Worm (Caenorhabditis elegans): Measurements from ENCODE around the gene math-18.

DNA sequence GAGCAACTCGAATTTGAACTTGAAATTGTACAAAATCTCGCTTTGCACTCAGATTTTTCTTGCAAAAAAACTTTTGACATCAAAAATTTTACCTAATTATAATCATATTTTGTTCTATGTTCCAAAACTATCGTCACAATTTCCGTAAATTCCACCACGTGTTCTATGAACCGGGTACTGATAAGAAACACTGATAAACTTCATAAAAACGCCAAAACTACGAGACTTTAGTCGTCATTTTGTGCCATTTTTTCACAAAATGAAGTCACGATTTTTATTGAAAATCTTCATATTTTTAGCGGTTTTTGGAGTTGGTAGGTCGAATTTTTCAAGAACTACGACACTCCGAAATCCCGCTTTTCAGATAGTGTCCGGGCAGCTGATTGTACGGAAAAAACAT is 22.9 kb downstream of the math-18 start, which contains the start of gene gba-1:
- TF ChIP-seq ama-1 (optimal IDR thresholded peaks at IDR 0.05) (no peak), pes-1 (GFP tag; IDR thresholded peaks at IDR 0.05) (no peak), scrt-1 (GFP tag; IDR thresholded peaks at IDR 0.05) (no peak), hnd-1 (tag; optimal IDR thresholded peaks at IDR 0.05) (no peak)
